Worm (Caenorhabditis elegans) whole organism, L4 larva: ENCODE results near the gene T10F2.2.

Experiments used
- F10B5.3 ChIP-seq: sonication (generic microtip); optimal IDR thresholded peaks from 2 replicates; lab custom pipeline; 2016; ENCODE audit warnings: mild to moderate bottlenecking, missing genetic modification characterization, missing compliant biosample characterization
- F26F4.8 ChIP-seq: fragments of 200-800 bp; sonication (Bioruptor generic); conservative IDR thresholded peaks from 2 replicates; pipeline ENCODE4 v1.3.6; 2022; ENCODE audit warnings: missing genetic modification characterization, missing compliant biosample characterization
- F49E8.2 ChIP-seq: sonication (generic microtip); optimal IDR thresholded peaks from 2 replicates; lab custom pipeline; 2016; ENCODE audit warnings: missing compliant biosample characterization, mild to moderate bottlenecking, missing genetic modification characterization, borderline replicate concordance
- R02D3.7 ChIP-seq: fragments of 150-350 bp; sonication (generic microtip); optimal IDR thresholded peaks from 3 replicates; lab custom pipeline; 2014; ENCODE audit warnings: missing biosample characterization, missing genetic modification characterization
- Y48G9A.11 ChIP-seq: fragments of 200-800 bp; sonication (Bioruptor generic); IDR thresholded peaks from 2 replicates; pipeline ENCODE4 v1.3.6; 2022; ENCODE audit warnings: missing genetic modification reagents, missing genetic modification characterization, missing compliant biosample characterization
- Y5F2A.4 ChIP-seq: fragments of 200-800 bp; sonication (Bioruptor generic); optimal IDR thresholded peaks from 2 replicates; lab custom pipeline; 2018; ENCODE audit warnings: mild to moderate bottlenecking, missing genetic modification characterization, missing compliant biosample characterization
- ZK337.2 ChIP-seq: fragments of 200-800 bp; sonication (Bioruptor generic); IDR thresholded peaks from 2 replicates; pipeline ENCODE4 v1.3.6; 2022; ENCODE audit warnings: missing genetic modification reagents, missing genetic modification characterization, missing compliant biosample characterization
- aha-1 ChIP-seq: fragments of 150-350 bp; peaks from one replicate; lab custom pipeline; 2014; ENCODE audit warnings: missing biosample characterization, missing genetic modification characterization
- ama-1 ChIP-seq: fragments of 150-350 bp; optimal IDR thresholded peaks from 2 replicates; lab custom pipeline; 2014; ENCODE audit warnings: inconsistent platforms, mixed read lengths
- arid-1 ChIP-seq: fragments of 200-800 bp; sonication (Bioruptor generic); conservative IDR thresholded peaks from 2 replicates; pipeline ENCODE4 v1.3.6; 2022; ENCODE audit warnings: missing genetic modification reagents, missing genetic modification characterization, missing compliant biosample characterization
- ceh-44 ChIP-seq: fragments of 200-800 bp; sonication (Bioruptor generic); IDR thresholded peaks from 2 replicates; pipeline ENCODE4 v1.3.6; 2022; ENCODE audit warnings: missing genetic modification reagents, missing genetic modification characterization, missing compliant biosample characterization
- ces-1 ChIP-seq: fragments of 150-350 bp; sonication (generic microtip); optimal IDR thresholded peaks from 4 replicates; lab custom pipeline; 2014; ENCODE audit warnings: missing biosample characterization, missing genetic modification reagents, missing genetic modification characterization
- daf-12 ChIP-seq: fragments of 150-350 bp; optimal IDR thresholded peaks from 2 replicates; lab custom pipeline; 2014; ENCODE audit warnings: missing biosample characterization, missing genetic modification reagents, missing genetic modification characterization
- daf-16 ChIP-seq, 3 experiments: sonication (generic microtip); optimal IDR thresholded peaks; 2 replicates each; lab custom pipeline; 2016 to 2017; ENCODE audit warnings: missing genetic modification characterization in 3 of 3, missing genetic modification reagents in 3 of 3, mild to moderate bottlenecking in 2 of 3, missing compliant biosample characterization in 2 of 3, missing biosample characterization in 1 of 3, moderate library complexity in 1 of 3
- dmd-8 ChIP-seq: fragments of 200-800 bp; sonication (Bioruptor generic); IDR thresholded peaks from 2 replicates; pipeline ENCODE4 v1.3.6; 2022; ENCODE audit warnings: missing genetic modification characterization, missing compliant biosample characterization
- dpl-1 ChIP-seq: fragments of 150-350 bp; optimal IDR thresholded peaks from 2 replicates; lab custom pipeline; 2014; ENCODE audit warnings: missing biosample characterization, missing genetic modification reagents, missing genetic modification characterization
- duxl-1 ChIP-seq: sonication (generic microtip); optimal IDR thresholded peaks from 2 replicates; lab custom pipeline; 2016; ENCODE audit warnings: mild to moderate bottlenecking, missing genetic modification characterization, moderate library complexity, missing compliant biosample characterization; ENCODE audit not compliant: poor library complexity
- egl-27 ChIP-seq: sonication (generic microtip); optimal IDR thresholded peaks from 3 replicates; lab custom pipeline; 2017; ENCODE audit warnings: missing biosample characterization, missing genetic modification reagents, missing genetic modification characterization
- hif-1 ChIP-seq, 2 experiments: sonication (generic microtip); optimal IDR thresholded peaks; 2 replicates each; lab custom pipeline; 2016 to 2017; ENCODE audit warnings: missing compliant biosample characterization in 2 of 2, missing genetic modification characterization in 2 of 2, missing genetic modification reagents in 2 of 2, missing genotype in 2 of 2, mild to moderate bottlenecking in 1 of 2
- jun-1 ChIP-seq: fragments of 150-350 bp; optimal IDR thresholded peaks from 2 replicates; lab custom pipeline; 2014; ENCODE audit warnings: missing biosample characterization, missing genetic modification reagents, missing genetic modification characterization
- lin-1 ChIP-seq: fragments of 200-800 bp; sonication (Bioruptor generic); IDR thresholded peaks from 2 replicates; pipeline ENCODE4 v1.3.6; 2022; ENCODE audit warnings: missing genetic modification reagents, missing genetic modification characterization, missing compliant biosample characterization
- lin-13 ChIP-seq: fragments of 150-350 bp; optimal IDR thresholded peaks from 2 replicates; lab custom pipeline; 2014; ENCODE audit warnings: missing biosample characterization, missing genetic modification reagents, missing genetic modification characterization
- lin-15B ChIP-seq: fragments of 150-350 bp; sonication (generic microtip); optimal IDR thresholded peaks from 3 replicates; lab custom pipeline; 2014; ENCODE audit warnings: missing biosample characterization, missing genetic modification characterization
- lsy-2 ChIP-seq, 2 experiments: fragments of 150-350 bp in 1 of 2; sonication (generic microtip) in 1 of 2; optimal IDR thresholded peaks; 2 replicates each; lab custom pipeline; 2014 to 2017; ENCODE audit warnings: missing biosample characterization in 2 of 2, missing genetic modification characterization in 2 of 2
- madf-5 ChIP-seq, 2 experiments: fragments of 200-800 bp; sonication (Bioruptor generic); IDR thresholded peaks; 2 replicates each; pipeline ENCODE4 v1.3.6; 2022; ENCODE audit warnings: missing compliant biosample characterization in 2 of 2, missing genetic modification characterization in 2 of 2
- madf-9 ChIP-seq: fragments of 200-800 bp; sonication (Bioruptor generic); conservative IDR thresholded peaks from 2 replicates; pipeline ENCODE4 v1.3.6; 2022; ENCODE audit warnings: missing genetic modification reagents, missing genetic modification characterization, missing compliant biosample characterization
- mxl-2 ChIP-seq: fragments of 200-800 bp; sonication (Bioruptor generic); conservative IDR thresholded peaks from 2 replicates; pipeline ENCODE4 v1.3.6; 2022; ENCODE audit warnings: missing genetic modification reagents, missing genetic modification characterization, missing compliant biosample characterization
- nhr-28 ChIP-seq: fragments of 150-350 bp; optimal IDR thresholded peaks from 2 replicates; lab custom pipeline; 2014; ENCODE audit warnings: missing biosample characterization, missing genetic modification characterization
- nhr-41 ChIP-seq: fragments of 200-800 bp; sonication (Bioruptor generic); IDR thresholded peaks from 2 replicates; pipeline ENCODE4 v1.3.6; 2022; ENCODE audit warnings: missing genetic modification reagents, missing genetic modification characterization, missing compliant biosample characterization
- nhr-48 ChIP-seq: sonication (generic microtip); optimal IDR thresholded peaks from 2 replicates; lab custom pipeline; 2016; ENCODE audit warnings: mild to moderate bottlenecking, missing genetic modification characterization, missing compliant biosample characterization
- nhr-76 ChIP-seq: fragments of 150-350 bp; optimal IDR thresholded peaks from 2 replicates; lab custom pipeline; 2014; ENCODE audit warnings: missing biosample characterization, missing genetic modification characterization
- nhr-77 ChIP-seq: fragments of 150-350 bp; optimal IDR thresholded peaks from 2 replicates; lab custom pipeline; 2014; ENCODE audit warnings: missing biosample characterization, missing genetic modification characterization
- pha-4 ChIP-seq, 2 experiments: fragments of 150-350 bp in 1 of 2; fragments of 200-800 bp in 1 of 2; sonication (Bioruptor generic) in 1 of 2; IDR thresholded peaks in 1 of 2; optimal IDR thresholded peaks in 1 of 2; 2 replicates each; pipeline versions ENCODE4 v1.3.6 to Lab custom; 2014 to 2022; ENCODE audit warnings: missing genetic modification characterization in 2 of 2, missing genetic modification reagents in 2 of 2, missing biosample characterization in 1 of 2, missing compliant biosample characterization in 1 of 2
- rbr-2 ChIP-seq: sonication (generic microtip); optimal IDR thresholded peaks from 2 replicates; lab custom pipeline; 2016; ENCODE audit warnings: missing genotype, missing genetic modification characterization, missing compliant biosample characterization
- saeg-2 ChIP-seq: fragments of 200-800 bp; sonication (Bioruptor generic); IDR thresholded peaks from 2 replicates; pipeline ENCODE4 v1.3.6; 2022; ENCODE audit warnings: missing genetic modification reagents, missing genetic modification characterization, missing compliant biosample characterization
- sdz-12 ChIP-seq: fragments of 200-800 bp; sonication (Bioruptor generic); optimal IDR thresholded peaks from 2 replicates; lab custom pipeline; 2018; ENCODE audit warnings: mild to moderate bottlenecking, missing genetic modification characterization, missing compliant biosample characterization
- set-16 ChIP-seq: fragments of 200-800 bp; sonication (Bioruptor generic); IDR thresholded peaks from 2 replicates; pipeline ENCODE4 v1.3.6; 2022; ENCODE audit warnings: missing genetic modification reagents, missing genetic modification characterization, missing compliant biosample characterization
- spr-3 ChIP-seq: fragments of 200-800 bp; sonication (Bioruptor generic); optimal IDR thresholded peaks from 2 replicates; lab custom pipeline; 2018; ENCODE audit warnings: mild to moderate bottlenecking, missing genetic modification characterization, missing compliant biosample characterization
- tra-1 ChIP-seq: fragments of 200-800 bp; sonication (Bioruptor generic); IDR thresholded peaks from 2 replicates; pipeline ENCODE4 v1.3.6; 2022; ENCODE audit warnings: missing genetic modification reagents, missing genetic modification characterization, missing compliant biosample characterization
- unc-130 ChIP-seq: sonication (generic microtip); optimal IDR thresholded peaks from 2 replicates; lab custom pipeline; 2016; ENCODE audit warnings: missing genetic modification reagents, missing genetic modification characterization, missing compliant biosample characterization
- unc-39 ChIP-seq: sonication (generic microtip); optimal IDR thresholded peaks from 2 replicates; lab custom pipeline; 2017; ENCODE audit warnings: missing biosample characterization, missing genetic modification characterization
- unc-62 ChIP-seq, 3 experiments: fragments of 150-350 bp in 1 of 3; sonication (generic microtip); optimal IDR thresholded peaks in 2 of 3; peaks in 1 of 3; 1 replicate in 1 of 3; 2 replicates in 2 of 3; lab custom pipeline; 2014 to 2017; ENCODE audit warnings: missing biosample characterization in 3 of 3, missing genetic modification characterization in 3 of 3, missing genetic modification reagents in 3 of 3, missing genotype in 1 of 3
- ztf-11 ChIP-seq: fragments of 150-350 bp; optimal IDR thresholded peaks from 2 replicates; lab custom pipeline; 2014; ENCODE audit warnings: missing biosample characterization, missing genetic modification characterization
- ztf-7 ChIP-seq: fragments of 150-350 bp; optimal IDR thresholded peaks from 2 replicates; lab custom pipeline; 2014; ENCODE audit warnings: missing biosample characterization, missing genetic modification characterization

Gene T10F2.2

ce11 chrIII:5173622-5174021 lies 8.5 kb upstream of the T10F2.2 start, which contains the start of gene cid-1:
Gene cid-1, plus strand, starts transcription at chrIII:5173922.
- TF ChIP-seq lsy-2 (tag; optimal IDR thresholded peaks at IDR 0.05; lab: Kevin White, UChicago) = no peak
- peak; percentile 48 for TF ChIP-seq aha-1 (tag; lab: Kevin White, UChicago)

- TF ChIP-seq lsy-2 (tag; optimal IDR thresholded peaks at IDR 0.05; lab: Kevin White, UChicago) (no peak), daf-16 (GFP tag; optimal IDR thresholded peaks at IDR 0.05; lab: Kevin White, UChicago) (no peak), daf-16 (tag; optimal IDR thresholded peaks at IDR 0.05; lab: Kevin White, UChicago) (no peak), nhr-77 (tag; lab: Kevin White, UChicago) (no peak), spr-3 (GFP tag; lab: Kevin White, UChicago) (no peak), arid-1 (GFP tag; lab: Robert Waterston, UW) (no peak), ama-1 (lab: Kevin White, UChicago) (no peak), unc-39 (tag; lab: Kevin White, UChicago) (no peak), ztf-11 (tag; lab: Kevin White, UChicago) (no peak), sdz-12 (GFP tag; lab: Kevin White, UChicago) (no peak), R02D3.7 (tag; lab: Kevin White, UChicago) (no peak), nhr-48 (tag; lab: Kevin White, UChicago) (no peak), rbr-2 (tag; lab: Kevin White, UChicago) (no peak), unc-130 (no peak), ces-1 (GFP tag; lab: Kevin White, UChicago) (no peak), jun-1 (no peak), nhr-41 (GFP tag; lab: Robert Waterston, UW) (no peak)
Measured at ce11 chrIII:5173139-5173538, 8.0 kb upstream of the T10F2.2 start, which contains the start of gene emb-1. Gene emb-1, plus strand, starts transcription at chrIII:5173439.

ce11 chrIII:5172470-5172869 lies 7.4 kb upstream of the T10F2.2 start, which contains the start of gene K10D2.5:
Gene K10D2.5, plus strand, starts transcription at chrIII:5172720.
- TF ChIP-seq ceh-44 (GFP tag; lab: Robert Waterston, UW) (peak; percentile 99), ztf-7 (tag; lab: Kevin White, UChicago) (no peak), Y5F2A.4 (no peak), nhr-77 (tag; lab: Kevin White, UChicago) (peak; percentile 87), nhr-28 (peak; percentile 72), F10B5.3 (tag; lab: Kevin White, UChicago) (no peak), egl-27 (tag; lab: Kevin White, UChicago) (no peak), duxl-1 (tag; lab: Kevin White, UChicago) (peak; percentile 89), set-16 (peak; percentile 68), dmd-8 (no peak), mxl-2 (GFP tag; lab: Robert Waterston, UW) (peak; percentile 83; the same call in 1 of the 2 replicates), ama-1 (lab: Kevin White, UChicago) (no peak), ZK337.2 (GFP tag; lab: Robert Waterston, UW) (peak; percentile 99), daf-12 (no peak), F49E8.2 (tag; lab: Kevin White, UChicago) (peak; percentile 82), nhr-76 (no peak), lin-15B (peak; percentile 90), madf-9 (GFP tag; lab: Robert Waterston, UW) (peak; percentile 96), madf-5 (GFP tag; IDR thresholded peaks at IDR 0.05; lab: Robert Waterston, UW) (peak; percentile 97), ces-1 (GFP tag; lab: Kevin White, UChicago) (peak; percentile 17), saeg-2 (0 out of 2 replicates have a peak, but pooled peaks have one; percentile 60), Y48G9A.11 (GFP tag; lab: Robert Waterston, UW) (peak; percentile 93), tra-1 (GFP tag; lab: Robert Waterston, UW) (peak; percentile 97), hif-1 (tag; optimal IDR thresholded peaks at IDR 0.05; lab: Kevin White, UChicago) (peak in 1 of 2 experiments; percentile 96), arid-1 (GFP tag; lab: Robert Waterston, UW) (peak; percentile 89), lin-1 (GFP tag; lab: Robert Waterston, UW) (peak; percentile 54), unc-62 (GFP tag; optimal IDR thresholded peaks at IDR 0.05 in 1 of 2; lab: Kevin White, UChicago) (peak in 1 of 2 experiments; percentile 91), unc-62 (tag; optimal IDR thresholded peaks at IDR 0.05; lab: Kevin White, UChicago) (no peak), lin-13 (GFP tag; lab: Kevin White, UChicago) (peak; percentile 95), dpl-1 (GFP tag; lab: Kevin White, UChicago) (peak; percentile 88), pha-4 (GFP tag; IDR thresholded peaks at IDR 0.05; lab: Robert Waterston, UW) (no peak), pha-4 (tag; optimal IDR thresholded peaks at IDR 0.05; lab: Kevin White, UChicago) (peak; percentile 60), daf-16 (GFP tag; optimal IDR thresholded peaks at IDR 0.05; lab: Kevin White, UChicago) (peak in 1 of 2 experiments; percentile 71), daf-16 (tag; optimal IDR thresholded peaks at IDR 0.05; lab: Kevin White, UChicago) (peak; percentile 42), F26F4.8 (no peak)
